Fruit fly (Drosophila melanogaster): ENCODE data around the gene Zmynd8.
A peak's percentile ranks its signal among the peaks of the same experiment; 100 is the strongest.

Gene Zmynd8

dm6 chr3R:31683048-31683857 is 14.0 kb downstream of the Zmynd8 start:
- no peak for TF ChIP-seq CG5204 (GFP tag; optimal IDR thresholded peaks at IDR 0.05)
- TF ChIP-seq pad (GFP tag; optimal IDR thresholded peaks at IDR 0.05) = no peak
- no peak for TF ChIP-seq bab1 (GFP tag; optimal IDR thresholded peaks at IDR 0.05)

- TF ChIP-seq CG7045 (GFP tag; optimal IDR thresholded peaks at IDR 0.05) (no peak), ovo (GFP tag; optimal IDR thresholded peaks at IDR 0.05) (no peak), bab1 (GFP tag; optimal IDR thresholded peaks at IDR 0.05) (no peak), Mnt (GFP tag; optimal IDR thresholded peaks at IDR 0.05) (no peak), Clk (GFP tag; optimal IDR thresholded peaks at IDR 0.05) (no peak), tj (GFP tag; optimal IDR thresholded peaks at IDR 0.05) (no peak), toe (GFP tag; optimal IDR thresholded peaks at IDR 0.05) (no peak), CG12768 (GFP tag; optimal IDR thresholded peaks at IDR 0.05) (no peak), Hr96 (GFP tag; optimal IDR thresholded peaks at IDR 0.05) (no peak), CG7101 (tag; optimal IDR thresholded peaks at IDR 0.05) (no peak), kay (GFP tag; ENCODE audit: borderline replicate concordance) (no peak)
Measured at dm6 chr3R:31686692-31687351, 17.6 kb downstream of the Zmynd8 start.

DNA sequence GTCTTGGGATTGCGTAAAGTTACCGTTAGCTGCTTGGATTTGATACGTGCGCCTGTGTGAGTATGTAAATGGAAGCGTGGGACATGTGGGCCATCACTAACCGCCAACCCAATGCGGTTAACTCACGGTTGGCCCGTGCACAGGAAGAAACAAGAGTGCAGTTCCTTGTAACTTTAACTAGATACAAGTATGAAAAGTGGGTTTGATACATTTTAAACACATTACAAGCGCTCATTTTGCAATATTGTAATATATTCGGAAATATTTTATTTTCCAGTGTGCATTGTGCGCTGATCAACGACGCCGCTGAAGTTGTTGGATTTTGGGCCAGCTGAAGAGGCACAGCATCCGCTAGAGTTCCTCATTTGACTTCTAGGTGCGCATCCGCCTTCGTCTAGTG is 18.5 kb downstream of the Zmynd8 start:
- TF ChIP-seq Mnt (GFP tag; optimal IDR thresholded peaks at IDR 0.05) = no peak

DNA sequence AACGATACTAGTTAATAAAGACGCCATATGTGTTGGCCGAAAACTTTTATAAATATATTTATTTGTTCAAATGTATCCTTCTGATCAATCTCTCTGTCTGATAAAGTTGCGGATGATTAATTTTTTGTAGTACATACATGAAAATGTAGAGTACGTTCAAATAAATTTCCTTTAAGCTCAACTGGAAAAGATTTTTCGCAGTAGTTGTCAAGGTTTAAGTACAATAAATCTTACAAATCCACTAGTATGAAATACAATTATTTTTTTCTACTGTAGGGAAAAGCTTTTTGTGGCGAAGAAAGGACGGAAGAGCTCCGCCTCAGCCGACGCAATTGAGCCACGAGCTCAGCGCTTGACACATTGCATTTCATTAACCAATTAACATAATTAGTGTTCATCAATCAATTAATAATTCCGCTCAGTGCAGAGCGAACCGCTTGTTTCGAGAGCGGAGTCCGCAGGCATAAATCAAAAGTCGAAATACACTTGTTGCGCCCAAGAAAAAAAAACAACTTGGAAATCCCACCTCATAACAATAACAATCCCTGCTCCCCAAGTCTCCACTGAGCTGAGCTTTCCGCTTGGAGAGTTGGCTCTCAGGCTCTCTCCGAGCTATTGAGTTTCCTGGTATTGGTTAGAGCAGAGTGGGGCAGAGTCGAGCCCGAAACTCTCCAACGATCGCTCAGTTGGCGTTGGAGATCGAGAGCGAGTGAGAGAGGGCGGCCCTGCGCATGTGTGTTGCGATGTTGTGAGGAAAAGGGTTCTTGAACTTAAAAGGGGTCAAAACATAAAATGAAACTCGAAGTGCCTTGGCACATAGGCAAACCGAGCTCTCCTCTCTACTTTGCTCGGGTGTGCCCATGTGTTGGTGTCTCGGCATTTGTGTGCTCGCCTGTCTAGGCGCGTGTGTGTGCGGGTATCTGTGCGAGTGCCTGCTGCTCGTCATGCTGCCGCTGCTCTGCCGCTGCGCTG is 19.7 kb downstream of the Zmynd8 start:
- no peak for TF ChIP-seq cnc (optimal IDR thresholded peaks at IDR 0.05)
- TF ChIP-seq Mnt (GFP tag; optimal IDR thresholded peaks at IDR 0.05) = no peak
- no peak for TF ChIP-seq toe (GFP tag; optimal IDR thresholded peaks at IDR 0.05)
- TF ChIP-seq pad (GFP tag; optimal IDR thresholded peaks at IDR 0.05) = peak; percentile 85
- no peak for TF ChIP-seq CG7101 (tag; optimal IDR thresholded peaks at IDR 0.05)
- TF ChIP-seq ovo (GFP tag; optimal IDR thresholded peaks at IDR 0.05) = no peak
- no peak for TF ChIP-seq Crg-1 (GFP tag; optimal IDR thresholded peaks at IDR 0.05)
- TF ChIP-seq CG7045 (GFP tag; optimal IDR thresholded peaks at IDR 0.05) = no peak
- no peak for TF ChIP-seq CG33017 (tag; optimal IDR thresholded peaks at IDR 0.05)
- TF ChIP-seq CG1620 (GFP tag; optimal IDR thresholded peaks at IDR 0.05) = no peak
- no peak for TF ChIP-seq CG12768 (GFP tag; optimal IDR thresholded peaks at IDR 0.05)
- TF ChIP-seq bab1 (GFP tag; optimal IDR thresholded peaks at IDR 0.05) = no peak
- peak; percentile 52 for TF ChIP-seq kay (GFP tag; ENCODE audit: borderline replicate concordance)
- no peak for TF ChIP-seq Clk (GFP tag; optimal IDR thresholded peaks at IDR 0.05)
- no peak for TF ChIP-seq CG11617 (GFP tag; optimal IDR thresholded peaks at IDR 0.05)
- TF ChIP-seq tj (GFP tag; optimal IDR thresholded peaks at IDR 0.05) = peak; percentile 40
- no peak for TF ChIP-seq CG14711 (tag; optimal IDR thresholded peaks at IDR 0.05)
- TF ChIP-seq CG5204 (GFP tag; optimal IDR thresholded peaks at IDR 0.05) = no peak
- no peak for TF ChIP-seq cic (GFP tag; optimal IDR thresholded peaks at IDR 0.05)

dm6 chr3R:31689727-31690126 is 20.5 kb downstream of the Zmynd8 start:
- no peak for TF ChIP-seq pad (GFP tag; optimal IDR thresholded peaks at IDR 0.05)
- TF ChIP-seq CG7045 (GFP tag; optimal IDR thresholded peaks at IDR 0.05) = no peak
- TF ChIP-seq Mnt (GFP tag; optimal IDR thresholded peaks at IDR 0.05) = no peak
- TF ChIP-seq CG5204 (GFP tag; optimal IDR thresholded peaks at IDR 0.05) = no peak
- TF ChIP-seq ovo (GFP tag; optimal IDR thresholded peaks at IDR 0.05) = no peak
- TF ChIP-seq CG33017 (tag; optimal IDR thresholded peaks at IDR 0.05) = no peak
- TF ChIP-seq CG1620 (GFP tag; optimal IDR thresholded peaks at IDR 0.05) = no peak
- no peak for TF ChIP-seq toe (GFP tag; optimal IDR thresholded peaks at IDR 0.05)
- no peak for TF ChIP-seq CG12768 (GFP tag; optimal IDR thresholded peaks at IDR 0.05)

dm6 chr3R:31690439-31690838 is 21.2 kb downstream of the Zmynd8 start:
- TF ChIP-seq toe (GFP tag; optimal IDR thresholded peaks at IDR 0.05) = no peak
- no peak for TF ChIP-seq kay (GFP tag; ENCODE audit: borderline replicate concordance)
- TF ChIP-seq Mnt (GFP tag; optimal IDR thresholded peaks at IDR 0.05) = no peak
- TF ChIP-seq CG12768 (GFP tag; optimal IDR thresholded peaks at IDR 0.05) = no peak
- TF ChIP-seq cic (GFP tag; optimal IDR thresholded peaks at IDR 0.05) = no peak
- TF ChIP-seq cnc (optimal IDR thresholded peaks at IDR 0.05) = no peak
- TF ChIP-seq bab1 (GFP tag; optimal IDR thresholded peaks at IDR 0.05) = no peak
- TF ChIP-seq Crg-1 (GFP tag; optimal IDR thresholded peaks at IDR 0.05) = no peak
- TF ChIP-seq CG5204 (GFP tag; optimal IDR thresholded peaks at IDR 0.05) = no peak
- TF ChIP-seq CG7101 (tag; optimal IDR thresholded peaks at IDR 0.05) = no peak
- no peak for TF ChIP-seq CG14711 (tag; optimal IDR thresholded peaks at IDR 0.05)
- no peak for TF ChIP-seq Hr96 (GFP tag; optimal IDR thresholded peaks at IDR 0.05)
- TF ChIP-seq tj (GFP tag; optimal IDR thresholded peaks at IDR 0.05) = no peak
- TF ChIP-seq ovo (GFP tag; optimal IDR thresholded peaks at IDR 0.05) = no peak
- no peak for TF ChIP-seq CG1620 (GFP tag; optimal IDR thresholded peaks at IDR 0.05)
- TF ChIP-seq CG33017 (tag; optimal IDR thresholded peaks at IDR 0.05) = no peak
- no peak for TF ChIP-seq Clk (GFP tag; optimal IDR thresholded peaks at IDR 0.05)
- TF ChIP-seq CG11617 (GFP tag; optimal IDR thresholded peaks at IDR 0.05) = no peak
- TF ChIP-seq CG7045 (GFP tag; optimal IDR thresholded peaks at IDR 0.05) = no peak
